Fruit fly (Drosophila melanogaster) whole organism, embryonic: Measurements from ENCODE around the gene CG4364.

Source experiments
- Antp ChIP-seq: fragments of 200-800 bp; sonication (Bioruptor generic); optimal IDR thresholded peaks from 3 replicates; lab custom pipeline; 2016; ENCODE audit warnings: missing biosample characterization, missing genetic modification characterization
- Atf-2 ChIP-seq: fragments of 200-800 bp; sonication (Bioruptor generic); optimal IDR thresholded peaks from 2 replicates; lab custom pipeline; 2016; ENCODE audit warnings: missing biosample characterization, missing genetic modification characterization
- B-H2 ChIP-seq: fragments of 200-800 bp; sonication (Bioruptor generic); optimal IDR thresholded peaks from 2 replicates; lab custom pipeline; 2018; ENCODE audit warnings: missing biosample characterization, mild to moderate bottlenecking, missing genetic modification characterization
- BEAF-32 ChIP-seq: fragments of 200-800 bp; sonication (Bioruptor generic); optimal IDR thresholded peaks from 3 replicates; lab custom pipeline; 2017; ENCODE audit warnings: missing biosample characterization, missing genetic modification characterization, mild to moderate bottlenecking, moderate library complexity, missing genetic modification reagents
- Blimp-1 ChIP-seq: fragments of 200-800 bp; sonication (Bioruptor generic); optimal IDR thresholded peaks from 3 replicates; lab custom pipeline; 2018; ENCODE audit warnings: missing biosample characterization, missing genetic modification characterization, mild to moderate bottlenecking, moderate library complexity, missing genetic modification reagents
- CG10267 ChIP-seq: fragments of 200-800 bp; sonication (Bioruptor generic); optimal IDR thresholded peaks from 2 replicates; lab custom pipeline; 2018; ENCODE audit warnings: missing biosample characterization, mild to moderate bottlenecking, missing genetic modification characterization, moderate library complexity
- CG10321 ChIP-seq: fragments of 200-800 bp; sonication (Bioruptor generic); IDR thresholded peaks from 2 replicates; pipeline ENCODE4 v1.3.6; 2022; ENCODE audit warnings: missing biosample characterization, missing genetic modification characterization
- CG10431 ChIP-seq: fragments of 200-800 bp; sonication (Bioruptor generic); optimal IDR thresholded peaks from 3 replicates; lab custom pipeline; 2018; ENCODE audit warnings: missing biosample characterization, mild to moderate bottlenecking, missing genetic modification characterization
- CG11723 ChIP-seq: fragments of 200-800 bp; sonication (Bioruptor generic); optimal IDR thresholded peaks from 2 replicates; lab custom pipeline; 2017; ENCODE audit warnings: missing biosample characterization, mild to moderate bottlenecking, missing genetic modification characterization
- CG1233 ChIP-seq: fragments of 200-800 bp; sonication (Bioruptor generic); optimal IDR thresholded peaks from 4 replicates; lab custom pipeline; 2018; ENCODE audit warnings: missing biosample characterization, mild to moderate bottlenecking, missing genetic modification characterization
- CG13894 ChIP-seq: fragments of 200-800 bp; sonication (Bioruptor generic); optimal IDR thresholded peaks from 3 replicates; lab custom pipeline; 2018; ENCODE audit warnings: missing biosample characterization, mild to moderate bottlenecking, missing genetic modification characterization, moderate library complexity
- CG15073 ChIP-seq: fragments of 200-800 bp; sonication (Bioruptor generic); optimal IDR thresholded peaks from 2 replicates; lab custom pipeline; 2016; ENCODE audit warnings: missing biosample characterization, missing genetic modification characterization
- CG18011 ChIP-seq: fragments of 200-800 bp; sonication (Bioruptor generic); optimal IDR thresholded peaks from 2 replicates; lab custom pipeline; 2017; ENCODE audit warnings: missing biosample characterization, missing genetic modification characterization, mild to moderate bottlenecking, moderate library complexity, missing genotype
- CG18764 ChIP-seq: fragments of 200-800 bp; sonication (Bioruptor generic); optimal IDR thresholded peaks from 3 replicates; lab custom pipeline; 2016; ENCODE audit warnings: missing biosample characterization, missing genetic modification characterization
- CG2678 ChIP-seq: fragments of 200-800 bp; sonication (Bioruptor generic); optimal IDR thresholded peaks from 3 replicates; lab custom pipeline; 2019; ENCODE audit warnings: missing biosample characterization, mild to moderate bottlenecking, missing genetic modification characterization, moderate library complexity
- CG31365 ChIP-seq: fragments of 200-800 bp; sonication (Bioruptor generic); optimal IDR thresholded peaks from 2 replicates; lab custom pipeline; 2018; ENCODE audit warnings: missing biosample characterization, mild to moderate bottlenecking, missing genetic modification characterization
- CG33557 ChIP-seq: fragments of 200-800 bp; sonication (Bioruptor generic); optimal IDR thresholded peaks from 2 replicates; lab custom pipeline; 2019; ENCODE audit warnings: missing biosample characterization, mild to moderate bottlenecking, missing genetic modification characterization, moderate library complexity
- CG42726 ChIP-seq: fragments of 200-800 bp; sonication (Bioruptor generic); IDR thresholded peaks from 2 replicates; pipeline ENCODE4 v1.3.6; 2022; ENCODE audit warnings: missing biosample characterization, missing genetic modification characterization; ENCODE audit not compliant: partially characterized antibody
- CG4404 ChIP-seq: fragments of 200-800 bp; sonication (Bioruptor generic); IDR thresholded peaks from 2 replicates; pipeline ENCODE4 v1.3.6; 2022; ENCODE audit warnings: missing biosample characterization, missing genetic modification characterization
- CG5245 ChIP-seq: fragments of 200-800 bp; sonication (Bioruptor generic); optimal IDR thresholded peaks from 3 replicates; lab custom pipeline; 2016; ENCODE audit warnings: missing biosample characterization, missing genetic modification characterization
- CG7786 ChIP-seq: fragments of 200-800 bp; sonication (Bioruptor generic); optimal IDR thresholded peaks from 2 replicates; lab custom pipeline; 2016; ENCODE audit warnings: missing biosample characterization, missing genetic modification characterization
- CG8944 ChIP-seq: fragments of 200-800 bp; sonication (Bioruptor generic); optimal IDR thresholded peaks from 3 replicates; lab custom pipeline; 2016; ENCODE audit warnings: missing biosample characterization, missing genetic modification characterization
- CG9609 ChIP-seq: fragments of 200-800 bp; sonication (Bioruptor generic); optimal IDR thresholded peaks from 3 replicates; lab custom pipeline; 2016; ENCODE audit warnings: missing biosample characterization, missing genetic modification characterization
- Dll ChIP-seq: fragments of 200-800 bp; sonication (Bioruptor generic); IDR thresholded peaks from 4 replicates; pipeline ENCODE4 v1.3.6; 2022; ENCODE audit warnings: missing biosample characterization, missing genetic modification characterization; ENCODE audit not compliant: partially characterized antibody
- Dref ChIP-seq: fragments of 200-800 bp; sonication (Bioruptor generic); IDR thresholded peaks from 2 replicates; pipeline ENCODE4 v1.3.6; 2022; ENCODE audit warnings: missing biosample characterization, missing genetic modification characterization
- HmgD ChIP-seq: fragments of 200-800 bp; sonication (Bioruptor generic); optimal IDR thresholded peaks from 3 replicates; lab custom pipeline; 2016; ENCODE audit warnings: missing biosample characterization, missing genetic modification characterization
- Hr3 ChIP-seq: fragments of 200-800 bp; sonication (Bioruptor generic); optimal IDR thresholded peaks from 3 replicates; lab custom pipeline; 2016; ENCODE audit warnings: missing biosample characterization, missing genetic modification characterization
- NC2α ChIP-seq: fragments of 200-800 bp; sonication (Bioruptor generic); optimal IDR thresholded peaks from 2 replicates; lab custom pipeline; 2016; ENCODE audit warnings: missing biosample characterization, missing genetic modification characterization
- Ravus ChIP-seq: fragments of 200-800 bp; sonication (Bioruptor generic); IDR thresholded peaks from 2 replicates; pipeline ENCODE4 v1.3.6; 2022; ENCODE audit warnings: missing biosample characterization, missing genetic modification characterization
- Sox102F ChIP-seq: fragments of 200-800 bp; sonication (Bioruptor generic); optimal IDR thresholded peaks from 2 replicates; lab custom pipeline; 2018; ENCODE audit warnings: missing biosample characterization, mild to moderate bottlenecking, missing genetic modification characterization, moderate library complexity
- Sry-δ ChIP-seq: fragments of 200-800 bp; sonication (Bioruptor generic); optimal IDR thresholded peaks from 2 replicates; lab custom pipeline; 2016; ENCODE audit warnings: missing biosample characterization, missing genetic modification characterization
- TFAM ChIP-seq: fragments of 200-800 bp; sonication (Bioruptor generic); optimal IDR thresholded peaks from 2 replicates; lab custom pipeline; 2017; ENCODE audit warnings: missing biosample characterization, missing genetic modification characterization, inconsistent platforms
- YL-1 ChIP-seq: fragments of 200-800 bp; sonication (Bioruptor generic); optimal IDR thresholded peaks from 3 replicates; lab custom pipeline; 2017; ENCODE audit warnings: missing biosample characterization, mild to moderate bottlenecking, missing genetic modification characterization
- bigmax ChIP-seq: fragments of 200-800 bp; sonication (Bioruptor generic); optimal IDR thresholded peaks from 2 replicates; lab custom pipeline; 2018; ENCODE audit warnings: missing biosample characterization, mild to moderate bottlenecking, missing genetic modification characterization
- crol ChIP-seq: fragments of 200-800 bp; sonication (Bioruptor generic); IDR thresholded peaks from 2 replicates; pipeline ENCODE4 v1.3.6; 2022; ENCODE audit warnings: missing biosample characterization, missing genetic modification characterization
- da ChIP-seq: fragments of 200-800 bp; sonication (Bioruptor generic); optimal IDR thresholded peaks from 2 replicates; lab custom pipeline; 2016; ENCODE audit warnings: missing biosample characterization, missing genetic modification characterization
- dimm ChIP-seq: fragments of 200-800 bp; sonication (Bioruptor generic); IDR thresholded peaks from 2 replicates; pipeline ENCODE4 v1.3.6; 2022; ENCODE audit warnings: missing biosample characterization, missing genetic modification characterization
- ewg ChIP-seq: fragments of 200-800 bp; sonication (Bioruptor generic); optimal IDR thresholded peaks from 3 replicates; lab custom pipeline; 2017; ENCODE audit warnings: mild to moderate bottlenecking, missing biosample characterization, missing genetic modification reagents, missing genetic modification characterization
- gce ChIP-seq: fragments of 200-800 bp; sonication (Bioruptor generic); IDR thresholded peaks from 3 replicates; pipeline ENCODE4 v1.3.6; 2022; ENCODE audit warnings: missing biosample characterization, missing genetic modification characterization
- gcm2 ChIP-seq: fragments of 200-800 bp; sonication (Bioruptor generic); optimal IDR thresholded peaks from 2 replicates; lab custom pipeline; 2016; ENCODE audit warnings: missing biosample characterization, missing genetic modification characterization
- jing ChIP-seq: fragments of 200-800 bp; sonication (Bioruptor generic); optimal IDR thresholded peaks from 2 replicates; lab custom pipeline; 2018; ENCODE audit warnings: missing biosample characterization, mild to moderate bottlenecking, missing genetic modification characterization
- nmo ChIP-seq: fragments of 200-800 bp; sonication (Bioruptor generic); optimal IDR thresholded peaks from 2 replicates; lab custom pipeline; 2018; ENCODE audit warnings: missing biosample characterization, mild to moderate bottlenecking, missing genetic modification characterization, moderate library complexity
- nom ChIP-seq: fragments of 200-800 bp; sonication (Bioruptor generic); optimal IDR thresholded peaks from 2 replicates; lab custom pipeline; 2017; ENCODE audit warnings: missing biosample characterization, missing genetic modification characterization, mild to moderate bottlenecking, moderate library complexity, missing genetic modification reagents
- row ChIP-seq: fragments of 200-800 bp; sonication (Bioruptor generic); IDR thresholded peaks from 3 replicates; pipeline ENCODE4 v1.3.6; 2022; ENCODE audit warnings: missing biosample characterization, missing genetic modification characterization
- sens ChIP-seq: fragments of 200-800 bp; sonication (Bioruptor generic); peaks from one replicate; lab custom pipeline; 2016; ENCODE audit warnings: missing biosample characterization, missing genetic modification characterization
- sim ChIP-seq: fragments of 200-800 bp; sonication (Bioruptor generic); IDR thresholded peaks from 2 replicates; pipeline ENCODE4 v1.3.6; 2022; ENCODE audit warnings: missing biosample characterization, missing genetic modification characterization
- tin ChIP-seq: fragments of 200-800 bp; sonication (Bioruptor generic); optimal IDR thresholded peaks from 3 replicates; lab custom pipeline; 2016; ENCODE audit warnings: missing biosample characterization, missing genetic modification characterization
- trem ChIP-seq: fragments of 200-800 bp; optimal IDR thresholded peaks from 3 replicates; lab custom pipeline; 2019; ENCODE audit warnings: missing biosample characterization, mild to moderate bottlenecking, missing genetic modification characterization, moderate library complexity
- vfl ChIP-seq: fragments of 200-800 bp; sonication (Bioruptor generic); optimal IDR thresholded peaks from 2 replicates; lab custom pipeline; 2016; ENCODE audit warnings: missing biosample characterization, missing genetic modification characterization
- vvl ChIP-seq: fragments of 200-800 bp; sonication (Bioruptor generic); IDR thresholded peaks from 2 replicates; pipeline ENCODE4 v1.3.6; 2022; ENCODE audit warnings: missing biosample characterization, missing genetic modification characterization
- zen ChIP-seq: fragments of 200-800 bp; sonication (Bioruptor generic); optimal IDR thresholded peaks from 3 replicates; lab custom pipeline; 2018; ENCODE audit warnings: missing biosample characterization, mild to moderate bottlenecking, missing genetic modification characterization, moderate library complexity
- zf30C ChIP-seq: fragments of 200-800 bp; sonication (Bioruptor generic); optimal IDR thresholded peaks from 3 replicates; lab custom pipeline; 2018; ENCODE audit warnings: missing biosample characterization, mild to moderate bottlenecking, missing genetic modification characterization

The CG4364 gene

DNA sequence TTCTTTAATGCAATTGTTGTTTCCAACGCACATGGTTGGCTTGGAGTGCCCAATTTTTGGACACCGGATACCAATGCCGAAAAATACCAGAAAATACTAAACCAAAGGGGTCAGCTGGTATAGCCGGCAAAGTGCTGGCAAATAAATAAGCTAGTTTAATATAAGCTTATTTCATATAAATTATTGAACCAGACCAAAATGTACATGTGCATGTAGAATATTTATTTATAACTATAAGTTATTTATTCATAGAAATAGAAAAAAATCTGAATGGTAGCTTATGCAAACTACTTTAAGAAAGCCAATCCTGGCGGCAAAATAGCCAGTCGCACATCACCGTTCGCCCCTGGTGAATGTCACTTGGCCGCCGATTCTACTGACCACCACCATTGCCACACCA lies 10.6 kb downstream of the CG4364 start, which contains the start of gene pelo (continued):
- TF ChIP-seq CG4404 (GFP tag; lab: Robert Waterston, UW) (peak; percentile 57), Ravus (GFP tag; lab: Robert Waterston, UW) (no peak), crol (GFP tag; lab: Robert Waterston, UW) (no peak), CG8944 (GFP tag; lab: Kevin White, UChicago) (no peak), CG2678 (tag; lab: Kevin White, UChicago) (peak; percentile 75), CG9609 (GFP tag; lab: Kevin White, UChicago) (no peak), nmo (peak; percentile 77), row (peak; percentile 94), CG5245 (GFP tag; lab: Kevin White, UChicago) (peak; percentile 20), sens (GFP tag; lab: Kevin White, UChicago) (peak; percentile 69), Hr3 (GFP tag; lab: Kevin White, UChicago) (peak; percentile 67), zen (tag; lab: Kevin White, UChicago) (peak; percentile 43), Sry-δ (GFP tag; lab: Kevin White, UChicago) (no peak), da (GFP tag; lab: Kevin White, UChicago) (no peak), nom (GFP tag; lab: Kevin White, UChicago) (peak; percentile 34), CG10267 (tag; lab: Kevin White, UChicago) (peak; percentile 74), Atf-2 (GFP tag; lab: Kevin White, UChicago) (no peak), sim (GFP tag; lab: Robert Waterston, UW) (no peak), CG18011 (peak; percentile 22), CG13894 (tag; lab: Kevin White, UChicago) (peak; percentile 63), zf30C (no peak), BEAF-32 (GFP tag; lab: Kevin White, UChicago) (peak; percentile 39), TFAM (GFP tag; lab: Kevin White, UChicago) (no peak), CG15073 (GFP tag; lab: Kevin White, UChicago) (no peak), CG7786 (GFP tag; lab: Kevin White, UChicago) (no peak), ewg (peak; percentile 42), vvl (GFP tag; lab: Robert Waterston, UW) (peak; percentile 81), CG10321 (GFP tag; lab: Robert Waterston, UW) (no peak), jing (no peak), Antp (GFP tag; lab: Kevin White, UChicago) (no peak), HmgD (no peak), Blimp-1 (GFP tag; lab: Kevin White, UChicago) (peak; percentile 49), CG42726 (no peak), B-H2 (GFP tag; lab: Kevin White, UChicago) (peak; percentile 44), CG10431 (GFP tag; lab: Kevin White, UChicago) (no peak), vfl (GFP tag; lab: Kevin White, UChicago) (peak; percentile 1), Dll (GFP tag; lab: Robert Waterston, UW) (0 out of 4 replicates have a peak, but pooled peaks have one; percentile 14), gce (GFP tag; lab: Robert Waterston, UW) (no peak), CG31365 (tag; lab: Kevin White, UChicago) (no peak), YL-1 (peak; percentile 67), NC2α (GFP tag; lab: Kevin White, UChicago) (no peak), trem (tag; lab: Kevin White, UChicago) (peak; percentile 68), CG18764 (GFP tag; lab: Kevin White, UChicago) (peak; percentile 36), CG33557 (GFP tag; lab: Kevin White, UChicago) (peak; percentile 31), Sox102F (GFP tag; lab: Kevin White, UChicago) (peak; percentile 49), gcm2 (GFP tag; lab: Kevin White, UChicago) (no peak), CG11723 (GFP tag; lab: Kevin White, UChicago) (peak; percentile 55), CG1233 (GFP tag; lab: Kevin White, UChicago) (peak; percentile 36), Dref (GFP tag; lab: Robert Waterston, UW) (no peak), bigmax (GFP tag; lab: Kevin White, UChicago) (no peak), dimm (no peak), tin (peak; percentile 35)
